Worm (Caenorhabditis elegans) whole organism, L4 larva: ENCODE results near the gene mes-4.

ENCODE experiments used
- F10B5.3 ChIP-seq: sonication (generic microtip); optimal IDR thresholded peaks from 2 replicates; lab custom pipeline; 2016; ENCODE audit warnings: mild to moderate bottlenecking, missing genetic modification characterization, missing compliant biosample characterization
- F26F4.8 ChIP-seq: fragments of 200-800 bp; sonication (Bioruptor generic); conservative IDR thresholded peaks from 2 replicates; pipeline ENCODE4 v1.3.6; 2022; ENCODE audit warnings: missing genetic modification characterization, missing compliant biosample characterization
- ZK337.2 ChIP-seq: fragments of 200-800 bp; sonication (Bioruptor generic); IDR thresholded peaks from 2 replicates; pipeline ENCODE4 v1.3.6; 2022; ENCODE audit warnings: missing genetic modification reagents, missing genetic modification characterization, missing compliant biosample characterization
- ama-1 ChIP-seq: fragments of 150-350 bp; optimal IDR thresholded peaks from 2 replicates; lab custom pipeline; 2014; ENCODE audit warnings: inconsistent platforms, mixed read lengths
- cey-2 ChIP-seq: sonication (generic microtip); optimal IDR thresholded peaks from 3 replicates; lab custom pipeline; 2017; ENCODE audit warnings: missing genetic modification characterization, mild to moderate bottlenecking, missing compliant biosample characterization, antibody characterized with exemption, borderline replicate concordance; ENCODE audit not compliant: insufficient read depth
- ctbp-1 ChIP-seq: fragments of 200-800 bp; sonication (Bioruptor generic); IDR thresholded peaks from 2 replicates; pipeline ENCODE4 v1.3.6; 2022; ENCODE audit warnings: missing genetic modification reagents, missing genetic modification characterization, missing compliant biosample characterization
- dpl-1 ChIP-seq: fragments of 150-350 bp; optimal IDR thresholded peaks from 2 replicates; lab custom pipeline; 2014; ENCODE audit warnings: missing biosample characterization, missing genetic modification reagents, missing genetic modification characterization
- duxl-1 ChIP-seq: sonication (generic microtip); optimal IDR thresholded peaks from 2 replicates; lab custom pipeline; 2016; ENCODE audit warnings: mild to moderate bottlenecking, missing genetic modification characterization, moderate library complexity, missing compliant biosample characterization; ENCODE audit not compliant: poor library complexity
- hlh-30 ChIP-seq: sonication (generic microtip); optimal IDR thresholded peaks from 2 replicates; lab custom pipeline; 2017; ENCODE audit warnings: antibody characterized with exemption, mild to moderate bottlenecking, missing genetic modification characterization, missing compliant biosample characterization; ENCODE audit not compliant: insufficient read depth
- lin-15B ChIP-seq: fragments of 150-350 bp; sonication (generic microtip); optimal IDR thresholded peaks from 3 replicates; lab custom pipeline; 2014; ENCODE audit warnings: missing biosample characterization, missing genetic modification characterization
- lin-39 ChIP-seq: fragments of 150-350 bp; optimal IDR thresholded peaks from 2 replicates; lab custom pipeline; 2014; ENCODE audit warnings: missing biosample characterization, missing genetic modification reagents, missing genetic modification characterization
- madf-5 ChIP-seq, 2 experiments: fragments of 200-800 bp; sonication (Bioruptor generic); IDR thresholded peaks; 2 replicates each; pipeline ENCODE4 v1.3.6; 2022; ENCODE audit warnings: missing compliant biosample characterization in 2 of 2, missing genetic modification characterization in 2 of 2
- mep-1 ChIP-seq: fragments of 150-350 bp; sonication (generic microtip); optimal IDR thresholded peaks from 3 replicates; lab custom pipeline; 2014; ENCODE audit warnings: missing biosample characterization, missing genetic modification characterization
- mes-2 ChIP-seq: sonication (generic microtip); optimal IDR thresholded peaks from 2 replicates; lab custom pipeline; 2016; ENCODE audit warnings: missing genotype, mild to moderate bottlenecking, missing genetic modification characterization, missing compliant biosample characterization; ENCODE audit not compliant: poor library complexity, severe bottlenecking
- nhr-10 ChIP-seq: fragments of 150-350 bp; optimal IDR thresholded peaks from 2 replicates; lab custom pipeline; 2014; ENCODE audit warnings: missing biosample characterization, missing genetic modification characterization
- nhr-102 ChIP-seq: sonication (generic microtip); optimal IDR thresholded peaks from 2 replicates; lab custom pipeline; 2016; ENCODE audit warnings: mild to moderate bottlenecking, missing genetic modification characterization, moderate library complexity, missing compliant biosample characterization
- unc-130 ChIP-seq: sonication (generic microtip); optimal IDR thresholded peaks from 2 replicates; lab custom pipeline; 2016; ENCODE audit warnings: missing genetic modification reagents, missing genetic modification characterization, missing compliant biosample characterization
- ztf-11 ChIP-seq: fragments of 150-350 bp; optimal IDR thresholded peaks from 2 replicates; lab custom pipeline; 2014; ENCODE audit warnings: missing biosample characterization, missing genetic modification characterization

mes-4 gene

DNA sequence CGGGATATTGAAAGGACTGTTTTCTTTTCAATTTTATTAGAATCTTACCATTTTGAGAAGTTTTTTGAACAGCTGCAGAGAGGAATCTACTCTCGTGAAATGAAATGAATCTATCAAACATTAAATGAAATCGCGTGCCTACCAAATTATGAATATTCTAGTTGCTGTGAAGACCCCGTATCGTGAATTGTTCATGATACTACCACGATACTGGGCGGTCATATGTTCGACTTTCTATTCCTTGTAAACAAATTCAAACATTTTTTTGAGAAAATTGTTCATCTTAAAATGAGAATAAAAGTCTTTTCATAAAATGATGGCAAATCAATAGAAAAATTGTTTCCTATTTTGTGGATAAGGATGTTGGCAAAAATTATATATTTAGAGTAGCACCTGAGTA, 51.5 kb downstream of the mes-4 start, which contains the start of gene gcy-34:
TSS of gene gcy-34 (minus strand) at position 101 of the 400 bp plus-strand sequence.
- no peak for TF ChIP-seq lin-15B (tag; lab: Kevin White, UChicago)
- TF ChIP-seq duxl-1: no peak
- no peak for TF ChIP-seq ztf-11 (tag; lab: Kevin White, UChicago)
- TF ChIP-seq nhr-102 (tag; lab: Kevin White, UChicago): no peak
- no peak for TF ChIP-seq F10B5.3 (tag; lab: Kevin White, UChicago)
- TF ChIP-seq madf-5 (GFP tag; IDR thresholded peaks at IDR 0.05; lab: Robert Waterston, UW): no peak
- no peak for TF ChIP-seq dpl-1 (GFP tag; lab: Kevin White, UChicago)
- no peak for TF ChIP-seq mes-2 (tag; lab: Kevin White, UChicago)
- no peak for TF ChIP-seq cey-2 (tag; lab: Kevin White, UChicago)
- no peak for TF ChIP-seq nhr-10 (tag; lab: Kevin White, UChicago)
- TF ChIP-seq unc-130 (GFP tag; lab: Kevin White, UChicago): no peak
- no peak for TF ChIP-seq mep-1 (tag; lab: Kevin White, UChicago)
- no peak for TF ChIP-seq F26F4.8 (GFP tag; lab: Robert Waterston, UW)
- no peak for TF ChIP-seq hlh-30 (tag; lab: Kevin White, UChicago)
- no peak for TF ChIP-seq ctbp-1 (GFP tag; lab: Robert Waterston, UW)
- TF ChIP-seq ZK337.2 (GFP tag; lab: Robert Waterston, UW): no peak
- TF ChIP-seq ama-1: no peak
- no peak for TF ChIP-seq lin-39 (tag; lab: Kevin White, UChicago)
